Worm (Caenorhabditis elegans) whole organism, L4 larva: ENCODE measurements around the gene srd-12.

Experiments
- F26F4.8 ChIP-seq: fragments of 200-800 bp; sonication (Bioruptor generic); conservative IDR thresholded peaks from 2 replicates; pipeline ENCODE4 v1.3.6; 2022; ENCODE audit warnings: missing genetic modification characterization, missing compliant biosample characterization
- R02D3.7 ChIP-seq: fragments of 150-350 bp; sonication (generic microtip); optimal IDR thresholded peaks from 3 replicates; lab custom pipeline; 2014; ENCODE audit warnings: missing biosample characterization, missing genetic modification characterization
- T20F7.1 ChIP-seq: fragments of 200-800 bp; sonication (Bioruptor generic); optimal IDR thresholded peaks from 2 replicates; lab custom pipeline; 2018; ENCODE audit warnings: mild to moderate bottlenecking, missing genetic modification characterization, missing compliant biosample characterization
- Y48G9A.11 ChIP-seq: fragments of 200-800 bp; sonication (Bioruptor generic); IDR thresholded peaks from 2 replicates; pipeline ENCODE4 v1.3.6; 2022; ENCODE audit warnings: missing genetic modification reagents, missing genetic modification characterization, missing compliant biosample characterization
- aly-2 ChIP-seq: sonication (generic microtip); optimal IDR thresholded peaks from 2 replicates; lab custom pipeline; 2018; ENCODE audit warnings: missing biosample characterization, missing genetic modification characterization
- ama-1 ChIP-seq: fragments of 150-350 bp; optimal IDR thresholded peaks from 2 replicates; lab custom pipeline; 2014; ENCODE audit warnings: inconsistent platforms, mixed read lengths
- arid-1 ChIP-seq: fragments of 200-800 bp; sonication (Bioruptor generic); conservative IDR thresholded peaks from 2 replicates; pipeline ENCODE4 v1.3.6; 2022; ENCODE audit warnings: missing genetic modification reagents, missing genetic modification characterization, missing compliant biosample characterization
- attf-4 ChIP-seq: sonication (generic microtip); optimal IDR thresholded peaks from 3 replicates; lab custom pipeline; 2017; ENCODE audit warnings: missing biosample characterization, missing genetic modification characterization
- ceh-44 ChIP-seq: fragments of 200-800 bp; sonication (Bioruptor generic); IDR thresholded peaks from 2 replicates; pipeline ENCODE4 v1.3.6; 2022; ENCODE audit warnings: missing genetic modification reagents, missing genetic modification characterization, missing compliant biosample characterization
- cey-2 ChIP-seq: sonication (generic microtip); optimal IDR thresholded peaks from 3 replicates; lab custom pipeline; 2017; ENCODE audit warnings: missing genetic modification characterization, mild to moderate bottlenecking, missing compliant biosample characterization, antibody characterized with exemption, borderline replicate concordance; ENCODE audit not compliant: insufficient read depth
- ctbp-1 ChIP-seq: fragments of 200-800 bp; sonication (Bioruptor generic); IDR thresholded peaks from 2 replicates; pipeline ENCODE4 v1.3.6; 2022; ENCODE audit warnings: missing genetic modification reagents, missing genetic modification characterization, missing compliant biosample characterization
- daf-12 ChIP-seq: fragments of 150-350 bp; optimal IDR thresholded peaks from 2 replicates; lab custom pipeline; 2014; ENCODE audit warnings: missing biosample characterization, missing genetic modification reagents, missing genetic modification characterization
- daf-19 ChIP-seq: fragments of 200-800 bp; sonication (Bioruptor generic); conservative IDR thresholded peaks from 2 replicates; pipeline ENCODE4 v1.3.6; 2022; ENCODE audit warnings: missing genetic modification characterization, missing compliant biosample characterization
- dmd-6 ChIP-seq: fragments of 200-800 bp; sonication (Bioruptor generic); IDR thresholded peaks from 2 replicates; pipeline ENCODE4 v1.3.6; 2022; ENCODE audit warnings: missing genetic modification reagents, missing genetic modification characterization, missing compliant biosample characterization
- dmd-9 ChIP-seq: fragments of 200-800 bp; sonication (Bioruptor generic); IDR thresholded peaks from 2 replicates; pipeline ENCODE4 v1.3.6; 2022; ENCODE audit warnings: missing genetic modification reagents, missing genetic modification characterization, missing compliant biosample characterization
- dve-1 ChIP-seq: sonication (generic microtip); optimal IDR thresholded peaks from 2 replicates; lab custom pipeline; 2017; ENCODE audit warnings: antibody characterized with exemption, mild to moderate bottlenecking, missing genetic modification characterization, missing compliant biosample characterization; ENCODE audit not compliant: insufficient read depth
- hif-1 ChIP-seq, 2 experiments: sonication (generic microtip); optimal IDR thresholded peaks; 2 replicates each; lab custom pipeline; 2016 to 2017; ENCODE audit warnings: missing compliant biosample characterization in 2 of 2, missing genetic modification characterization in 2 of 2, missing genetic modification reagents in 2 of 2, missing genotype in 2 of 2, mild to moderate bottlenecking in 1 of 2
- hlh-11 ChIP-seq: fragments of 200-800 bp; sonication (Bioruptor generic); optimal IDR thresholded peaks from 2 replicates; lab custom pipeline; 2018; ENCODE audit warnings: mild to moderate bottlenecking, missing genetic modification characterization, missing compliant biosample characterization
- hlh-30 ChIP-seq: sonication (generic microtip); optimal IDR thresholded peaks from 2 replicates; lab custom pipeline; 2017; ENCODE audit warnings: antibody characterized with exemption, mild to moderate bottlenecking, missing genetic modification characterization, missing compliant biosample characterization; ENCODE audit not compliant: insufficient read depth
- hmg-1.1 ChIP-seq: fragments of 200-800 bp; sonication (Bioruptor generic); IDR thresholded peaks from 2 replicates; pipeline ENCODE4 v1.3.6; 2022; ENCODE audit warnings: missing genetic modification reagents, missing genetic modification characterization, missing compliant biosample characterization
- jun-1 ChIP-seq: fragments of 150-350 bp; optimal IDR thresholded peaks from 2 replicates; lab custom pipeline; 2014; ENCODE audit warnings: missing biosample characterization, missing genetic modification reagents, missing genetic modification characterization
- lim-7 ChIP-seq: fragments of 200-800 bp; sonication (Bioruptor generic); IDR thresholded peaks from 2 replicates; pipeline ENCODE4 v1.3.6; 2022; ENCODE audit warnings: missing genetic modification characterization, missing compliant biosample characterization
- lin-13 ChIP-seq: fragments of 150-350 bp; optimal IDR thresholded peaks from 2 replicates; lab custom pipeline; 2014; ENCODE audit warnings: missing biosample characterization, missing genetic modification reagents, missing genetic modification characterization
- lin-29 ChIP-seq: fragments of 200-800 bp; sonication (Bioruptor generic); IDR thresholded peaks from 2 replicates; pipeline ENCODE4 v1.3.6; 2022; ENCODE audit warnings: missing genetic modification reagents, missing genetic modification characterization, missing compliant biosample characterization
- lin-39 ChIP-seq: fragments of 150-350 bp; optimal IDR thresholded peaks from 2 replicates; lab custom pipeline; 2014; ENCODE audit warnings: missing biosample characterization, missing genetic modification reagents, missing genetic modification characterization
- lir-3 ChIP-seq: sonication (generic microtip); optimal IDR thresholded peaks from 2 replicates; lab custom pipeline; 2016; ENCODE audit warnings: mild to moderate bottlenecking, missing genetic modification characterization, missing compliant biosample characterization
- madf-5 ChIP-seq, 2 experiments: fragments of 200-800 bp; sonication (Bioruptor generic); IDR thresholded peaks; 2 replicates each; pipeline ENCODE4 v1.3.6; 2022; ENCODE audit warnings: missing compliant biosample characterization in 2 of 2, missing genetic modification characterization in 2 of 2
- madf-9 ChIP-seq: fragments of 200-800 bp; sonication (Bioruptor generic); conservative IDR thresholded peaks from 2 replicates; pipeline ENCODE4 v1.3.6; 2022; ENCODE audit warnings: missing genetic modification reagents, missing genetic modification characterization, missing compliant biosample characterization
- mdl-1 ChIP-seq, 2 experiments: fragments of 150-350 bp in 1 of 2; sonication (generic microtip) in 1 of 2; optimal IDR thresholded peaks; 2 replicates each; lab custom pipeline; 2014 to 2017; ENCODE audit warnings: missing biosample characterization in 2 of 2, missing genetic modification characterization in 2 of 2
- mep-1 ChIP-seq: fragments of 150-350 bp; sonication (generic microtip); optimal IDR thresholded peaks from 3 replicates; lab custom pipeline; 2014; ENCODE audit warnings: missing biosample characterization, missing genetic modification characterization
- mxl-3 ChIP-seq: fragments of 200-800 bp; sonication (Bioruptor generic); optimal IDR thresholded peaks from 2 replicates; lab custom pipeline; 2018; ENCODE audit warnings: mild to moderate bottlenecking, missing genetic modification characterization, missing compliant biosample characterization
- nhr-111 ChIP-seq: fragments of 200-800 bp; sonication (Bioruptor generic); optimal IDR thresholded peaks from 2 replicates; lab custom pipeline; 2018; ENCODE audit warnings: mild to moderate bottlenecking, missing genetic modification characterization, missing compliant biosample characterization
- nhr-28 ChIP-seq: fragments of 150-350 bp; optimal IDR thresholded peaks from 2 replicates; lab custom pipeline; 2014; ENCODE audit warnings: missing biosample characterization, missing genetic modification characterization
- nhr-6 ChIP-seq: fragments of 150-350 bp; optimal IDR thresholded peaks from 2 replicates; lab custom pipeline; 2014; ENCODE audit warnings: missing biosample characterization, missing genetic modification characterization
- pha-4 ChIP-seq, 2 experiments: fragments of 150-350 bp in 1 of 2; fragments of 200-800 bp in 1 of 2; sonication (Bioruptor generic) in 1 of 2; IDR thresholded peaks in 1 of 2; optimal IDR thresholded peaks in 1 of 2; 2 replicates each; pipeline versions ENCODE4 v1.3.6 to Lab custom; 2014 to 2022; ENCODE audit warnings: missing genetic modification characterization in 2 of 2, missing genetic modification reagents in 2 of 2, missing biosample characterization in 1 of 2, missing compliant biosample characterization in 1 of 2
- rbr-2 ChIP-seq: sonication (generic microtip); optimal IDR thresholded peaks from 2 replicates; lab custom pipeline; 2016; ENCODE audit warnings: missing genotype, missing genetic modification characterization, missing compliant biosample characterization
- saeg-2 ChIP-seq: fragments of 200-800 bp; sonication (Bioruptor generic); IDR thresholded peaks from 2 replicates; pipeline ENCODE4 v1.3.6; 2022; ENCODE audit warnings: missing genetic modification reagents, missing genetic modification characterization, missing compliant biosample characterization
- sdz-12 ChIP-seq: fragments of 200-800 bp; sonication (Bioruptor generic); optimal IDR thresholded peaks from 2 replicates; lab custom pipeline; 2018; ENCODE audit warnings: mild to moderate bottlenecking, missing genetic modification characterization, missing compliant biosample characterization
- skn-1 ChIP-seq: fragments of 150-350 bp; optimal IDR thresholded peaks from 2 replicates; lab custom pipeline; 2014; ENCODE audit warnings: missing biosample characterization, missing genetic modification characterization
- tag-97 ChIP-seq: fragments of 200-800 bp; sonication (Bioruptor generic); IDR thresholded peaks from 2 replicates; pipeline ENCODE4 v1.3.6; 2022; ENCODE audit warnings: missing genetic modification characterization, missing compliant biosample characterization
- tra-1 ChIP-seq: fragments of 200-800 bp; sonication (Bioruptor generic); IDR thresholded peaks from 2 replicates; pipeline ENCODE4 v1.3.6; 2022; ENCODE audit warnings: missing genetic modification reagents, missing genetic modification characterization, missing compliant biosample characterization
- unc-62 ChIP-seq, 3 experiments: fragments of 150-350 bp in 1 of 3; sonication (generic microtip); optimal IDR thresholded peaks in 2 of 3; peaks in 1 of 3; 1 replicate in 1 of 3; 2 replicates in 2 of 3; lab custom pipeline; 2014 to 2017; ENCODE audit warnings: missing biosample characterization in 3 of 3, missing genetic modification characterization in 3 of 3, missing genetic modification reagents in 3 of 3, missing genotype in 1 of 3
- vab-7 ChIP-seq: fragments of 200-800 bp; sonication (Bioruptor generic); IDR thresholded peaks from 2 replicates; pipeline ENCODE4 v1.3.6; 2022; ENCODE audit warnings: missing genetic modification reagents, missing genetic modification characterization, missing compliant biosample characterization
- zfp-2 ChIP-seq: sonication (generic microtip); optimal IDR thresholded peaks from 2 replicates; lab custom pipeline; 2016; ENCODE audit warnings: mild to moderate bottlenecking, missing genetic modification characterization, missing compliant biosample characterization
- zfp-3 ChIP-seq: fragments of 200-800 bp; sonication (Bioruptor generic); conservative IDR thresholded peaks from 2 replicates; pipeline ENCODE4 v1.3.6; 2022; ENCODE audit warnings: missing genetic modification reagents, missing genetic modification characterization, missing compliant biosample characterization
- zip-11 ChIP-seq: fragments of 200-800 bp; sonication (Bioruptor generic); IDR thresholded peaks from 2 replicates; pipeline ENCODE4 v1.3.6; 2022; ENCODE audit warnings: missing genetic modification characterization, missing compliant biosample characterization
- ztf-11 ChIP-seq: fragments of 150-350 bp; optimal IDR thresholded peaks from 2 replicates; lab custom pipeline; 2014; ENCODE audit warnings: missing biosample characterization, missing genetic modification characterization
- ztf-7 ChIP-seq: fragments of 150-350 bp; optimal IDR thresholded peaks from 2 replicates; lab custom pipeline; 2014; ENCODE audit warnings: missing biosample characterization, missing genetic modification characterization

The srd-12 gene

ce11 chrIV:5607343-5607742 is 22.7 kb downstream of the srd-12 start (continued):
- TF ChIP-seq T20F7.1 (GFP tag; lab: Kevin White, UChicago) = peak; percentile 40
- 0 out of 2 replicates have a peak, but pooled peaks have one; percentile 6 for TF ChIP-seq tag-97 (GFP tag; lab: Robert Waterston, UW)
- TF ChIP-seq Y48G9A.11 (GFP tag; lab: Robert Waterston, UW) = no peak

DNA sequence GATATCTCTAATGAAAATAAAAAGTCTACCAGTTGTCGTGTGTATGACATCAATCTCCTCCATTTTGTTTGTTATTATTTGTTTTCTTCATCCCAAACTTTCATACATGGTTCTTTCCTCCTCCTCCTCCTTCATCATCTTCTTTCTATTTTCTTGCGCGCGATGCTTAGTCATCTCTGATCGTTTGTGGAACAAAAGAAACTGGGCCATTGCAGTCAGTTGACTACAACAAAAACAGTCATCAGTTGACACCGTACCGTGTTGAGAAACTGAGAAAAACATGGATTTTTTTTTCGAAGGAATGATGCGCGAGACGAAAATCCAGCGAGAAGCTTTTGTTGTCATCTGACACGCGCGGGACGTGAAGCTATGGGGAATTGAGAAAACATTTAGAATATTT is 24.8 kb downstream of the srd-12 start:
- TF ChIP-seq ztf-11 (tag; lab: Kevin White, UChicago) (no peak), nhr-6 (peak; percentile 70), mep-1 (tag; lab: Kevin White, UChicago) (no peak), daf-19 (no peak), ceh-44 (GFP tag; lab: Robert Waterston, UW) (no peak), lin-39 (tag; lab: Kevin White, UChicago) (no peak), tra-1 (GFP tag; lab: Robert Waterston, UW) (no peak), skn-1 (tag; lab: Kevin White, UChicago) (no peak), zfp-2 (tag; lab: Kevin White, UChicago) (no peak), saeg-2 (GFP tag; lab: Robert Waterston, UW) (no peak), nhr-111 (no peak), madf-9 (GFP tag; lab: Robert Waterston, UW) (no peak), dve-1 (tag; lab: Kevin White, UChicago) (peak; percentile 54), mxl-3 (no peak), daf-12 (tag; lab: Kevin White, UChicago) (no peak), lin-13 (GFP tag; lab: Kevin White, UChicago) (no peak), attf-4 (no peak), Y48G9A.11 (GFP tag; lab: Robert Waterston, UW) (no peak), dmd-9 (GFP tag; lab: Robert Waterston, UW) (no peak), jun-1 (tag; lab: Kevin White, UChicago) (no peak), hmg-1.1 (GFP tag; lab: Robert Waterston, UW) (no peak), hlh-30 (tag; lab: Kevin White, UChicago) (peak; percentile 92), ama-1 (lab: Kevin White, UChicago) (peak; percentile 40), dmd-6 (GFP tag; lab: Robert Waterston, UW) (peak; percentile 20; the same call in 1 of the 2 replicates), ztf-7 (tag; lab: Kevin White, UChicago) (no peak), F26F4.8 (GFP tag; lab: Robert Waterston, UW) (no peak), pha-4 (GFP tag; IDR thresholded peaks at IDR 0.05; lab: Robert Waterston, UW) (no peak; the same call in 1 of the 2 replicates), pha-4 (tag; optimal IDR thresholded peaks at IDR 0.05; lab: Kevin White, UChicago) (peak; percentile 30), lir-3 (tag; lab: Kevin White, UChicago) (no peak), mdl-1 (tag; optimal IDR thresholded peaks at IDR 0.05; lab: Kevin White, UChicago) (peak in 1 of 2 experiments; percentile 61), hlh-11 (tag; lab: Kevin White, UChicago) (peak; percentile 71), rbr-2 (tag; lab: Kevin White, UChicago) (no peak), zip-11 (GFP tag; lab: Robert Waterston, UW) (no peak), aly-2 (tag; lab: Kevin White, UChicago) (no peak), hif-1 (tag; optimal IDR thresholded peaks at IDR 0.05; lab: Kevin White, UChicago) (no peak), unc-62 (GFP tag; optimal IDR thresholded peaks at IDR 0.05 in 1 of 2; lab: Kevin White, UChicago) (no peak), unc-62 (tag; optimal IDR thresholded peaks at IDR 0.05; lab: Kevin White, UChicago) (no peak), zfp-3 (GFP tag; lab: Robert Waterston, UW) (no peak), nhr-28 (tag; lab: Kevin White, UChicago) (peak; percentile 71), madf-5 (GFP tag; IDR thresholded peaks at IDR 0.05; lab: Robert Waterston, UW) (no peak), R02D3.7 (tag; lab: Kevin White, UChicago) (no peak), arid-1 (GFP tag; lab: Robert Waterston, UW) (no peak), vab-7 (GFP tag; lab: Robert Waterston, UW) (no peak), ctbp-1 (GFP tag; lab: Robert Waterston, UW) (no peak), lim-7 (GFP tag; lab: Robert Waterston, UW) (no peak), sdz-12 (GFP tag; lab: Kevin White, UChicago) (no peak), cey-2 (peak; percentile 22), lin-29 (no peak)
